Fruit fly (Drosophila melanogaster): Measurements from ENCODE around the gene sp3.

dm6 chr3R:21548956-21549355 lies 28.2 kb downstream of the sp3 start:
- TF ChIP-seq insv (optimal IDR thresholded peaks at IDR 0.05) (no peak), psq (optimal IDR thresholded peaks at IDR 0.05) (no peak), Sin3A (optimal IDR thresholded peaks at IDR 0.05) (no peak), Myc (optimal IDR thresholded peaks at IDR 0.05) (no peak), h (optimal IDR thresholded peaks at IDR 0.05) (no peak)
